Fruit fly (Drosophila melanogaster): ENCODE data around the gene Lztr1.

DNA sequence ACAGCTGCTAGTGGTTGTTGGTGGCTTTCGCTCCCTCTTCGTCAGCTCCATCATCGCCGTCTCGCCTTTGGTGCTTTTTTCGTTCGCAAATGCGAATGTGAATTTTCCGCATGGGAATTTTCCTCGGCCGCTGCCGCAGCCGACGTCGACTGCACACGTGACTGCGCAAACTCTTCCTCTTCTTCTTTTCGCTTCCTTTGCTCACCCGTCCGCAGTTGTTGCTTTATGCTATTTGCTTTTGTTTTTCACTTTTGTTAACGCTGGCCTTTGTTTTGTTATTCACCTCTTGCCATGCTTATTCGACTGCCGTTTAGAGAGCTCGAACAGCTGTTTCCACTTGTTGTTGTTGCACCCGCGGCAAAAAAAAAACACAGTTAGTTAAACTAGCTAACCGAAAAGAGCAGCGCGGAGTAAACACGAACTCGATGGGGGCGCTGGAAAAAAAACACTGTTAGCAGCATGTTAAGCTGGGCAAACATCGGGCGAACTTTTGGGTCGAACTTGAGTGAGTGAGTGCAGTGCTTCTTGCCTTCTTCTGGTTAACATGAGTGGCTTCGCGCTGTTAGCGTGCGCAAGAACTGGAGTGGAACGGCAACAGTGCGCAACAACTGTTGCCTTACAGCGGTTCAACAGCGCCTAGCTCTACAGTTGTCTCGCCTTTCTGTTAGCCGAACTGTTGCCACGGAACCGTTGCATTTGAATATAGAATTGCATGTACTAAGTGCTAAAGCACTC is 18.5 kb downstream of the Lztr1 start:
- TF ChIP-seq Pif1B (GFP tag; optimal IDR thresholded peaks at IDR 0.05) = peak; percentile 6
- TF ChIP-seq CG14655 (GFP tag; optimal IDR thresholded peaks at IDR 0.05) = no peak
- no peak for TF ChIP-seq CG10348 (GFP tag; IDR thresholded peaks at IDR 0.05)
- TF ChIP-seq rn (GFP tag; IDR thresholded peaks at IDR 0.05) = no peak
- TF ChIP-seq CG17806 (tag; optimal IDR thresholded peaks at IDR 0.05) = no peak
- TF ChIP-seq Snoo (tag; optimal IDR thresholded peaks at IDR 0.05) = no peak

Measured in whole organism, pupa.